Fruit fly (Drosophila melanogaster) whole organism, embryonic: ENCODE data around the gene COX5B.

Experiments used
- CG10209 ChIP-seq: fragments of 200-800 bp; sonication (Bioruptor generic); optimal IDR thresholded peaks from 3 replicates; lab custom pipeline; 2017; ENCODE audit warnings: missing biosample characterization, mild to moderate bottlenecking, missing genetic modification characterization, missing genetic modification reagents
- CG12071 ChIP-seq: fragments of 200-800 bp; sonication (Bioruptor generic); optimal IDR thresholded peaks from 3 replicates; lab custom pipeline; 2018; ENCODE audit warnings: missing biosample characterization, mild to moderate bottlenecking, missing genetic modification characterization
- CG12104 ChIP-seq: fragments of 200-800 bp; sonication (Bioruptor generic); optimal IDR thresholded peaks from 3 replicates; lab custom pipeline; 2016; ENCODE audit warnings: missing biosample characterization, missing genetic modification characterization
- CG12744 ChIP-seq: fragments of 200-800 bp; sonication (Bioruptor generic); optimal IDR thresholded peaks from 2 replicates; lab custom pipeline; 2016; ENCODE audit warnings: missing biosample characterization, missing genetic modification characterization
- CG14050 ChIP-seq: fragments of 200-800 bp; sonication (Bioruptor generic); IDR thresholded peaks from 3 replicates; pipeline ENCODE4 v1.3.6; 2022; ENCODE audit warnings: missing biosample characterization, missing genetic modification characterization
- CG14965 ChIP-seq: fragments of 200-800 bp; sonication (Bioruptor generic); optimal IDR thresholded peaks from 2 replicates; lab custom pipeline; 2016; ENCODE audit warnings: missing biosample characterization, missing genetic modification characterization, borderline replicate concordance
- CG15514 ChIP-seq: fragments of 200-800 bp; sonication (Bioruptor generic); optimal IDR thresholded peaks from 3 replicates; lab custom pipeline; 2017; ENCODE audit warnings: missing biosample characterization, missing genetic modification characterization, mild to moderate bottlenecking, moderate library complexity, missing genetic modification reagents
- CG17612 ChIP-seq: fragments of 200-800 bp; sonication (Bioruptor generic); IDR thresholded peaks from 2 replicates; pipeline ENCODE4 v1.3.6; 2022; ENCODE audit warnings: missing biosample characterization, missing genetic modification characterization
- CG1832 ChIP-seq: fragments of 200-800 bp; sonication (Bioruptor generic); optimal IDR thresholded peaks from 2 replicates; lab custom pipeline; 2017; ENCODE audit warnings: missing biosample characterization, mild to moderate bottlenecking, missing genetic modification characterization, inconsistent platforms
- CG2199 ChIP-seq: fragments of 200-800 bp; sonication (Bioruptor generic); IDR thresholded peaks from 3 replicates; pipeline ENCODE4 v1.3.6; 2022; ENCODE audit warnings: missing biosample characterization, missing genetic modification characterization
- CG2875 ChIP-seq: fragments of 200-800 bp; sonication (Bioruptor generic); optimal IDR thresholded peaks from 2 replicates; lab custom pipeline; 2017; ENCODE audit warnings: missing biosample characterization, mild to moderate bottlenecking, missing genetic modification characterization, missing genetic modification reagents
- CG31441 ChIP-seq: fragments of 200-800 bp; sonication (Bioruptor generic); IDR thresholded peaks from 2 replicates; pipeline ENCODE4 v1.3.6; 2022; ENCODE audit warnings: missing biosample characterization, missing genetic modification characterization
- CG34224 ChIP-seq: fragments of 200-800 bp; sonication (Bioruptor generic); IDR thresholded peaks from 3 replicates; pipeline ENCODE4 v1.3.6; 2022; ENCODE audit warnings: missing biosample characterization, missing genetic modification characterization; ENCODE audit not compliant: partially characterized antibody
- CG4282 ChIP-seq: fragments of 200-800 bp; sonication (Bioruptor generic); optimal IDR thresholded peaks from 2 replicates; lab custom pipeline; 2016; ENCODE audit warnings: missing biosample characterization, missing genetic modification characterization
- CG4360 ChIP-seq: fragments of 200-800 bp; sonication (Bioruptor generic); IDR thresholded peaks from 2 replicates; pipeline ENCODE4 v1.3.6; 2022; ENCODE audit warnings: missing biosample characterization, missing genetic modification characterization
- CG4820 ChIP-seq: fragments of 200-800 bp; sonication (Bioruptor generic); optimal IDR thresholded peaks from 3 replicates; lab custom pipeline; 2016; ENCODE audit warnings: missing biosample characterization, missing genetic modification characterization
- CG5953 ChIP-seq: fragments of 200-800 bp; sonication (Bioruptor generic); IDR thresholded peaks from 2 replicates; pipeline ENCODE4 v1.3.6; 2022; ENCODE audit warnings: missing biosample characterization, missing genetic modification characterization
- CG6654 ChIP-seq: fragments of 200-800 bp; sonication (Bioruptor generic); optimal IDR thresholded peaks from 2 replicates; lab custom pipeline; 2017; ENCODE audit warnings: missing biosample characterization, mild to moderate bottlenecking, missing genetic modification characterization
- D ChIP-seq, 2 experiments: fragments of 200-800 bp in 1 of 2; fragments of >200 bp in 1 of 2; sonication (Bioruptor generic) in 1 of 2; optimal IDR thresholded peaks; 2 replicates in 1 of 2; 3 replicates in 1 of 2; lab custom pipeline; 2017; ENCODE audit warnings: mild to moderate bottlenecking in 1 of 2, missing biosample characterization in 1 of 2, missing genetic modification characterization in 1 of 2, missing genetic modification reagents in 1 of 2
- Dp ChIP-seq: fragments of 200-800 bp; sonication (Bioruptor generic); optimal IDR thresholded peaks from 2 replicates; lab custom pipeline; 2018; ENCODE audit warnings: missing biosample characterization, mild to moderate bottlenecking, missing genetic modification characterization, moderate library complexity
- Fer3 ChIP-seq: fragments of 200-800 bp; sonication (Bioruptor generic); optimal IDR thresholded peaks from 2 replicates; lab custom pipeline; 2018; ENCODE audit warnings: missing biosample characterization, mild to moderate bottlenecking, missing genetic modification characterization, moderate library complexity
- Hsf ChIP-seq: fragments of 200-800 bp; sonication (Bioruptor generic); optimal IDR thresholded peaks from 3 replicates; lab custom pipeline; 2016; ENCODE audit warnings: missing biosample characterization, missing genetic modification characterization
- MBD-R2 ChIP-seq: fragments of 200-800 bp; sonication (Bioruptor generic); IDR thresholded peaks from 2 replicates; pipeline ENCODE4 v1.3.6; 2022; ENCODE audit warnings: missing biosample characterization, missing genetic modification characterization
- MESR4 ChIP-seq: fragments of 200-800 bp; sonication (Bioruptor generic); optimal IDR thresholded peaks from 2 replicates; lab custom pipeline; 2018; ENCODE audit warnings: missing biosample characterization, mild to moderate bottlenecking, missing genetic modification characterization, moderate library complexity
- Rx ChIP-seq: fragments of 200-800 bp; sonication (Bioruptor generic); IDR thresholded peaks from 2 replicates; pipeline ENCODE4 v1.3.6; 2022; ENCODE audit warnings: missing biosample characterization, missing genetic modification characterization
- Ssrp ChIP-seq: fragments of 200-800 bp; sonication (Bioruptor generic); optimal IDR thresholded peaks from 2 replicates; lab custom pipeline; 2018; ENCODE audit warnings: missing biosample characterization, mild to moderate bottlenecking, missing genetic modification characterization, moderate library complexity
- bbx ChIP-seq: fragments of 200-800 bp; sonication (Bioruptor generic); IDR thresholded peaks from 2 replicates; pipeline ENCODE4 v1.3.6; 2022; ENCODE audit warnings: missing biosample characterization, missing genetic modification characterization; ENCODE audit not compliant: partially characterized antibody
- chn ChIP-seq: fragments of 200-800 bp; sonication (Bioruptor generic); optimal IDR thresholded peaks from 2 replicates; lab custom pipeline; 2016; ENCODE audit warnings: missing biosample characterization, missing genetic modification characterization
- dmrt99B ChIP-seq: fragments of 200-800 bp; sonication (Bioruptor generic); optimal IDR thresholded peaks from 2 replicates; lab custom pipeline; 2018; ENCODE audit warnings: missing biosample characterization, mild to moderate bottlenecking, missing genetic modification characterization, moderate library complexity
- esg ChIP-seq: fragments of 200-800 bp; sonication (Bioruptor generic); conservative IDR thresholded peaks from 2 replicates; pipeline ENCODE4 v1.3.6; 2022; ENCODE audit warnings: missing biosample characterization, missing genetic modification characterization
- eyg ChIP-seq: fragments of 200-800 bp; sonication (Bioruptor generic); optimal IDR thresholded peaks from 3 replicates; lab custom pipeline; 2016; ENCODE audit warnings: missing biosample characterization, missing genetic modification characterization
- hkb ChIP-seq, 2 experiments: fragments of 200-800 bp in 1 of 2; fragments of >200 bp in 1 of 2; sonication (Bioruptor generic) in 1 of 2; IDR thresholded peaks in 1 of 2; optimal IDR thresholded peaks in 1 of 2; 2 replicates each; pipeline versions ENCODE4 v1.3.6 to Lab custom; 2017 to 2022; ENCODE audit warnings: missing biosample characterization in 1 of 2, missing genetic modification characterization in 1 of 2
- lbe ChIP-seq: fragments of 200-800 bp; sonication (Bioruptor generic); optimal IDR thresholded peaks from 2 replicates; lab custom pipeline; 2016; ENCODE audit warnings: missing biosample characterization, mild to moderate bottlenecking, missing genetic modification characterization
- nmo ChIP-seq: fragments of 200-800 bp; sonication (Bioruptor generic); optimal IDR thresholded peaks from 2 replicates; lab custom pipeline; 2018; ENCODE audit warnings: missing biosample characterization, mild to moderate bottlenecking, missing genetic modification characterization, moderate library complexity
- org-1 ChIP-seq: fragments of 200-800 bp; sonication (Bioruptor generic); optimal IDR thresholded peaks from 2 replicates; lab custom pipeline; 2017; ENCODE audit warnings: missing biosample characterization, missing genetic modification characterization
- prd ChIP-seq, 3 experiments: fragments of >200 bp in 2 of 3; fragments of 200-800 bp in 1 of 3; sonication (Bioruptor generic) in 1 of 3; optimal IDR thresholded peaks in 2 of 3; IDR thresholded peaks in 1 of 3; 2 replicates in 2 of 3; 3 replicates in 1 of 3; pipeline versions ENCODE4 v1.3.6 to Lab custom; 2017 to 2022; ENCODE audit warnings: missing biosample characterization in 1 of 3, missing genetic modification characterization in 1 of 3
- sug ChIP-seq: fragments of 200-800 bp; optimal IDR thresholded peaks from 2 replicates; lab custom pipeline; 2019; ENCODE audit warnings: missing biosample characterization, mild to moderate bottlenecking, missing genetic modification characterization, moderate library complexity
- tna ChIP-seq: fragments of 200-800 bp; sonication (Bioruptor generic); IDR thresholded peaks from 2 replicates; pipeline ENCODE4 v1.3.6; 2022; ENCODE audit warnings: missing biosample characterization, missing genetic modification characterization; ENCODE audit not compliant: partially characterized antibody

The COX5B gene

dm6 chr2L:6539623-6540381, 17.8 kb upstream of the COX5B start (continued):
- peak; percentile 33 for TF ChIP-seq dmrt99B
- no peak for TF ChIP-seq Dp (GFP tag; lab: Kevin White, UChicago)
- TF ChIP-seq sug (tag; lab: Kevin White, UChicago): no peak
- no peak for TF ChIP-seq CG34224
- TF ChIP-seq CG4820 (GFP tag; lab: Kevin White, UChicago): no peak
- TF ChIP-seq CG14050 (GFP tag; lab: Robert Waterston, UW): no peak
- TF ChIP-seq CG12071 (GFP tag; lab: Kevin White, UChicago): no peak
- TF ChIP-seq MESR4 (GFP tag; lab: Kevin White, UChicago): no peak
- peak; percentile 45 for TF ChIP-seq CG10209 (GFP tag; lab: Kevin White, UChicago)
- TF ChIP-seq org-1: no peak
- no peak for TF ChIP-seq chn
- TF ChIP-seq CG4282 (GFP tag; lab: Kevin White, UChicago): no peak
- no peak for TF ChIP-seq prd (optimal IDR thresholded peaks at IDR 0.05; lab: Kevin White, UChicago)
- no peak for TF ChIP-seq prd (GFP tag; IDR thresholded peaks at IDR 0.05; lab: Robert Waterston, UW)
- no peak for TF ChIP-seq Rx (GFP tag; lab: Robert Waterston, UW)
- no peak for TF ChIP-seq lbe (GFP tag; lab: Kevin White, UChicago)
- TF ChIP-seq MBD-R2 (GFP tag; lab: Robert Waterston, UW): no peak
- TF ChIP-seq CG2199 (GFP tag; lab: Robert Waterston, UW): no peak
- no peak for TF ChIP-seq CG14965 (GFP tag; lab: Kevin White, UChicago)
- no peak for TF ChIP-seq tna
- TF ChIP-seq Ssrp (tag; lab: Kevin White, UChicago): no peak
- no peak for TF ChIP-seq CG4360 (GFP tag; lab: Robert Waterston, UW)
- no peak for TF ChIP-seq eyg (GFP tag; lab: Kevin White, UChicago)
- peak; percentile 23 for TF ChIP-seq CG2875 (GFP tag; lab: Kevin White, UChicago)
- peak; percentile 17; the same call in 1 of the 2 replicates for TF ChIP-seq esg (GFP tag; lab: Robert Waterston, UW)
- TF ChIP-seq CG6654 (GFP tag; lab: Kevin White, UChicago): no peak
- TF ChIP-seq CG15514 (GFP tag; lab: Kevin White, UChicago): no peak
- no peak for TF ChIP-seq nmo (GFP tag; lab: Kevin White, UChicago)
- TF ChIP-seq CG31441: no peak
- no peak for TF ChIP-seq CG12744 (GFP tag; lab: Kevin White, UChicago)
- no peak for TF ChIP-seq CG5953 (GFP tag; lab: Robert Waterston, UW)
- no peak for TF ChIP-seq bbx
- no peak for TF ChIP-seq Hsf (GFP tag; lab: Kevin White, UChicago)
- TF ChIP-seq D (optimal IDR thresholded peaks at IDR 0.05; lab: Kevin White, UChicago): no peak
- TF ChIP-seq D (GFP tag; optimal IDR thresholded peaks at IDR 0.05; lab: Kevin White, UChicago): peak; percentile 21
- TF ChIP-seq CG17612: no peak
- no peak for TF ChIP-seq CG12104 (GFP tag; lab: Kevin White, UChicago)
- TF ChIP-seq hkb (optimal IDR thresholded peaks at IDR 0.05; lab: Kevin White, UChicago): no peak
- no peak for TF ChIP-seq hkb (GFP tag; IDR thresholded peaks at IDR 0.05; lab: Robert Waterston, UW)
- no peak for TF ChIP-seq CG1832 (GFP tag; lab: Kevin White, UChicago)
- TF ChIP-seq Fer3 (tag; lab: Kevin White, UChicago): no peak
